Worm (Caenorhabditis elegans) whole organism, L4/young adult: ENCODE results near the gene sma-5.

ENCODE experiments used
- W03F9.2 ChIP-seq: fragments of 150-350 bp; optimal IDR thresholded peaks from 2 replicates; lab custom pipeline; 2014; ENCODE audit warnings: missing biosample characterization, missing genetic modification characterization
- dao-5 ChIP-seq: sonication (generic microtip); optimal IDR thresholded peaks from 2 replicates; lab custom pipeline; 2016; ENCODE audit warnings: missing genotype, missing genetic modification characterization, moderate library complexity, missing compliant biosample characterization
- him-1 ChIP-seq: sonication (generic microtip); optimal IDR thresholded peaks from 2 replicates; lab custom pipeline; 2016; ENCODE audit warnings: missing genotype, missing genetic modification reagents, missing genetic modification characterization, missing compliant biosample characterization

DNA sequence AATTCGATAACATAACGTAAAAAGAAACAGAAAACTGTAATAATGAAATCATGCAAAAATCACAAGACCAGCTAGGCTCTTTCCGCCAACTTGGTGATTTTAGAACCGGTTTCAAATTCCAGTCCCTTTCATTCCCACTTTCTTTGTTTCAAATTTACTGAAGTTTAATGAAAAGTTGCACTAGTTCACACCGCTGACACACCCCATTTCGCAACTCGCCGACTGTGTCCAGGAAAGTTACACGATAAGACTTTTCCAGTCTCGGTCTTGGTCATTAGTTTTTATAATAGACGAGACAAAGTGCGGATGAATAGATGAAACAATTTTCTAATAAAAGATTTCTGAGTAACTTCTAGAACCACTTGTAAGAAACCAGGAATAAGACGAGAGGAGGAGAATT, 1.4 kb downstream of the sma-5 start:
- TF ChIP-seq him-1 (tag; lab: Kevin White, UChicago) = no peak
- TF ChIP-seq dao-5 (tag; lab: Kevin White, UChicago) = no peak
- TF ChIP-seq W03F9.2 = no peak
